Worm (Caenorhabditis elegans) whole organism, L2 larva: Measurements from ENCODE around the gene bgnt-1.5.

Source experiments
- C34F6.9 ChIP-seq: fragments of 150-350 bp; optimal IDR thresholded peaks from 2 replicates; lab custom pipeline; 2014; ENCODE audit warnings: missing biosample characterization, missing genetic modification characterization
- F13H6.1 ChIP-seq: sonication (generic microtip); optimal IDR thresholded peaks from 2 replicates; lab custom pipeline; 2016; ENCODE audit warnings: missing genetic modification characterization, missing compliant biosample characterization
- ZK546.5 ChIP-seq: sonication (generic microtip); optimal IDR thresholded peaks from 2 replicates; lab custom pipeline; 2017; ENCODE audit warnings: missing biosample characterization, missing genetic modification characterization
- alr-1 ChIP-seq: fragments of 150-350 bp; optimal IDR thresholded peaks from 2 replicates; lab custom pipeline; 2014; ENCODE audit warnings: missing biosample characterization, missing genetic modification characterization
- aly-2 ChIP-seq: fragments of 150-350 bp; optimal IDR thresholded peaks from 2 replicates; lab custom pipeline; 2014; ENCODE audit warnings: missing biosample characterization, missing genetic modification characterization
- ama-1 ChIP-seq: fragments of 150-350 bp; optimal IDR thresholded peaks from 2 replicates; lab custom pipeline; 2018; ENCODE audit warnings: inconsistent platforms
- blmp-1 ChIP-seq: sonication (generic microtip); optimal IDR thresholded peaks from 2 replicates; lab custom pipeline; 2017; ENCODE audit warnings: missing genetic modification characterization, mild to moderate bottlenecking, missing compliant biosample characterization, antibody characterized with exemption, moderate library complexity; ENCODE audit not compliant: insufficient read depth
- ceh-16 ChIP-seq: fragments of 150-350 bp; optimal IDR thresholded peaks from 2 replicates; lab custom pipeline; 2014; ENCODE audit warnings: missing biosample characterization, missing genetic modification characterization
- ceh-82 ChIP-seq: fragments of 150-350 bp; optimal IDR thresholded peaks from 2 replicates; lab custom pipeline; 2014; ENCODE audit warnings: missing biosample characterization, missing genetic modification characterization
- dmd-4 ChIP-seq: sonication (generic microtip); optimal IDR thresholded peaks from 2 replicates; lab custom pipeline; 2017; ENCODE audit warnings: missing biosample characterization, missing genetic modification characterization
- egl-27 ChIP-seq: sonication (generic microtip); optimal IDR thresholded peaks from 3 replicates; lab custom pipeline; 2017; ENCODE audit warnings: missing biosample characterization, missing genetic modification reagents, missing genetic modification characterization
- elt-1 ChIP-seq: fragments of 150-350 bp; optimal IDR thresholded peaks from 2 replicates; lab custom pipeline; 2014; ENCODE audit warnings: missing biosample characterization, missing genetic modification characterization
- elt-3 ChIP-seq: sonication (generic microtip); optimal IDR thresholded peaks from 2 replicates; lab custom pipeline; 2017; ENCODE audit warnings: missing biosample characterization, missing genetic modification characterization
- fos-1 ChIP-seq: fragments of 150-350 bp; optimal IDR thresholded peaks from 2 replicates; lab custom pipeline; 2014; ENCODE audit warnings: missing biosample characterization, missing genetic modification characterization
- gmeb-1 ChIP-seq: fragments of 150-350 bp; optimal IDR thresholded peaks from 2 replicates; lab custom pipeline; 2014; ENCODE audit warnings: missing biosample characterization, missing genetic modification characterization
- lin-11 ChIP-seq: fragments of 150-350 bp; sonication (generic microtip); optimal IDR thresholded peaks from 2 replicates; lab custom pipeline; 2014; ENCODE audit warnings: missing biosample characterization, missing genetic modification characterization, inconsistent platforms, mixed read lengths
- lin-13 ChIP-seq: fragments of 150-350 bp; optimal IDR thresholded peaks from 2 replicates; lab custom pipeline; 2014; ENCODE audit warnings: missing biosample characterization, missing genetic modification reagents, missing genetic modification characterization
- lin-39 ChIP-seq: fragments of 150-350 bp; optimal IDR thresholded peaks from 2 replicates; lab custom pipeline; 2014; ENCODE audit warnings: missing biosample characterization, missing genetic modification reagents, missing genetic modification characterization
- lsy-2 ChIP-seq, 2 experiments: fragments of 150-350 bp in 1 of 2; sonication (generic microtip) in 1 of 2; optimal IDR thresholded peaks; 2 replicates each; lab custom pipeline; 2014 to 2017; ENCODE audit warnings: missing biosample characterization in 2 of 2, missing genetic modification characterization in 2 of 2
- mab-5 ChIP-seq: fragments of 150-350 bp; optimal IDR thresholded peaks from 2 replicates; lab custom pipeline; 2014; ENCODE audit warnings: missing biosample characterization, missing genetic modification characterization
- mbf-1 ChIP-seq: sonication (generic microtip); optimal IDR thresholded peaks from 2 replicates; lab custom pipeline; 2017; ENCODE audit warnings: missing biosample characterization, missing genetic modification characterization
- mdl-1 ChIP-seq, 2 experiments: fragments of 150-350 bp in 1 of 2; sonication (generic microtip) in 1 of 2; optimal IDR thresholded peaks; 2 replicates each; lab custom pipeline; 2017; ENCODE audit warnings: missing biosample characterization in 2 of 2, missing genetic modification characterization in 2 of 2
- nhr-10 ChIP-seq: sonication (generic microtip); optimal IDR thresholded peaks from 2 replicates; lab custom pipeline; 2017; ENCODE audit warnings: missing biosample characterization, missing genetic modification characterization
- nhr-11 ChIP-seq: fragments of 150-350 bp; optimal IDR thresholded peaks from 2 replicates; lab custom pipeline; 2014; ENCODE audit warnings: missing biosample characterization, missing genetic modification characterization
- nhr-129 ChIP-seq: fragments of 150-350 bp; optimal IDR thresholded peaks from 2 replicates; lab custom pipeline; 2014; ENCODE audit warnings: missing biosample characterization, missing genetic modification characterization
- nhr-21 ChIP-seq: fragments of 150-350 bp; optimal IDR thresholded peaks from 2 replicates; lab custom pipeline; 2014; ENCODE audit warnings: missing biosample characterization, missing genetic modification characterization
- nhr-6 ChIP-seq: fragments of 150-350 bp; optimal IDR thresholded peaks from 2 replicates; lab custom pipeline; 2014; ENCODE audit warnings: missing biosample characterization, missing genetic modification characterization
- nhr-77 ChIP-seq: fragments of 150-350 bp; optimal IDR thresholded peaks from 2 replicates; lab custom pipeline; 2014; ENCODE audit warnings: missing biosample characterization, missing genetic modification characterization
- peb-1 ChIP-seq: fragments of 150-350 bp; optimal IDR thresholded peaks from 2 replicates; lab custom pipeline; 2014; ENCODE audit warnings: missing biosample characterization, missing genetic modification characterization
- skn-1 ChIP-seq: sonication (generic microtip); optimal IDR thresholded peaks from 2 replicates; lab custom pipeline; 2017; ENCODE audit warnings: missing biosample characterization, missing genetic modification characterization
- sma-3 ChIP-seq: sonication (generic microtip); optimal IDR thresholded peaks from 2 replicates; lab custom pipeline; 2016; ENCODE audit warnings: missing genetic modification reagents, missing genetic modification characterization, missing compliant biosample characterization
- sma-9 ChIP-seq, 2 experiments: fragments of 150-350 bp in 1 of 2; sonication (generic microtip) in 1 of 2; optimal IDR thresholded peaks; 2 replicates each; lab custom pipeline; 2014 to 2016; ENCODE audit warnings: missing genetic modification characterization in 2 of 2, mild to moderate bottlenecking in 1 of 2, missing biosample characterization in 1 of 2, missing compliant biosample characterization in 1 of 2, missing genetic modification reagents in 1 of 2, moderate library complexity in 1 of 2
- snpc-4 ChIP-seq: fragments of 150-350 bp; optimal IDR thresholded peaks from 2 replicates; lab custom pipeline; 2014; ENCODE audit warnings: missing biosample characterization, missing genetic modification characterization
- unc-39 ChIP-seq: fragments of 150-350 bp; optimal IDR thresholded peaks from 2 replicates; lab custom pipeline; 2014; ENCODE audit warnings: missing biosample characterization, missing genetic modification characterization
- unc-55 ChIP-seq: fragments of 150-350 bp; sonication (generic microtip); optimal IDR thresholded peaks from 3 replicates; lab custom pipeline; 2014; ENCODE audit warnings: missing biosample characterization, missing genetic modification reagents, missing genetic modification characterization
- zag-1 ChIP-seq: fragments of 150-350 bp; optimal IDR thresholded peaks from 2 replicates; lab custom pipeline; 2014; ENCODE audit warnings: missing biosample characterization, missing genetic modification characterization
- ztf-1 ChIP-seq: fragments of 200-800 bp; sonication (Bioruptor generic); conservative IDR thresholded peaks from 2 replicates; pipeline ENCODE4 v1.3.6; 2022; ENCODE audit warnings: missing genetic modification characterization, missing compliant biosample characterization
- ztf-11 ChIP-seq: sonication (generic microtip); optimal IDR thresholded peaks from 2 replicates; lab custom pipeline; 2017; ENCODE audit warnings: missing biosample characterization, missing genetic modification characterization
- ztf-4 ChIP-seq: fragments of 150-350 bp; optimal IDR thresholded peaks from 2 replicates; lab custom pipeline; 2014; ENCODE audit warnings: missing biosample characterization, missing genetic modification characterization

The bgnt-1.5 gene

DNA sequence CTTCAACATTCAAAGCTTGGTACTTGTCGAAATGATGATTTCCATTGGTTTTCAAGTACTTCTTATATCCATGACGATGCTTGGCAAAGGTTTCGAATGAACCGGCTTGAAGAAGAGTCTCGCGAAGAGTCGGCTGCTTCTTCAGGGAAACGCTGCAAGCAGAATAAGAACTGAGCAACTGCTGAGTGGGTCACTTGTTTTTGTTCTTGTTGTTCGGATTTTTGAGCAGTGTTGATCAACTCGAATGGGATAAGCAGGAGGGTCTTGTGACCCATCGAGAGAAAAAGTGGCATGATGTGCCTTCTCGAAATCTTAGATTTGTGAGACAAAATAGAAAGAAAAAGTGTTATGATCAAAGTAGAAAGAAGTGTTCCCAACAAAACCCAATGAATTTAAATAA, 11.6 kb downstream of the bgnt-1.5 start:
- TF ChIP-seq nhr-129 (tag; lab: Kevin White, UChicago) (peak; percentile 52), F13H6.1 (tag; lab: Kevin White, UChicago) (peak; percentile 43), ztf-4 (tag; lab: Kevin White, UChicago) (peak; percentile 11), alr-1 (tag; lab: Kevin White, UChicago) (no peak), fos-1 (tag; lab: Kevin White, UChicago) (no peak), ztf-11 (tag; lab: Kevin White, UChicago) (no peak), dmd-4 (tag; lab: Kevin White, UChicago) (no peak), egl-27 (tag; lab: Kevin White, UChicago) (no peak), C34F6.9 (tag; lab: Kevin White, UChicago) (peak; percentile 9), ceh-82 (no peak), nhr-77 (tag; lab: Kevin White, UChicago) (no peak), zag-1 (no peak), sma-9 (GFP tag; optimal IDR thresholded peaks at IDR 0.05; lab: Kevin White, UChicago) (peak; percentile 27), sma-9 (tag; optimal IDR thresholded peaks at IDR 0.05; lab: Kevin White, UChicago) (no peak), ama-1 (lab: Kevin White, UChicago) (no peak), nhr-6 (tag; lab: Kevin White, UChicago) (no peak), snpc-4 (peak; percentile 86), skn-1 (no peak), lsy-2 (tag; optimal IDR thresholded peaks at IDR 0.05; lab: Kevin White, UChicago) (no peak), gmeb-1 (no peak), ztf-1 (GFP tag; lab: Robert Waterston, UW) (no peak), blmp-1 (tag; lab: Kevin White, UChicago) (no peak), lin-13 (no peak), elt-1 (tag; lab: Kevin White, UChicago) (no peak)

DNA sequence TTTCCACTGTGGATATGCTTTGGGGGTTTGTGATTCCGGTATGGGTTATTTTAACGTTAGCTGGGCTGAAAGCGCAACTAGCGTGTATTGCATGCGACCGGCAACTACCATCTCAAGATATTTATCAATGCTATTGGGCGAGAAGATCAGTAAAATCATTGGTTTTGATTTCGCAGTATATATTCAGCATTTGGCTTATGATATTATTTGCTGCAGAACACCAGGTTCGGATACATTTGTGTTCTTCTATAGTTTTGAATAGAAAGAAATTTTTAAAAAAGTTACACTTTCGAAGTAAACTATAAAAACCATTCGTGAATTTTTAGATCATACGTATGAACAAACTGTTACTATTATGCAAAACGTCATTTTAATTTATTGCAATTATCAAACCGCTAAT, 14.2 kb downstream of the bgnt-1.5 start:
- TF ChIP-seq ZK546.5 (tag; lab: Kevin White, UChicago), result no peak
- TF ChIP-seq blmp-1 (tag; lab: Kevin White, UChicago), result no peak
- TF ChIP-seq lin-39 (tag; lab: Kevin White, UChicago), result no peak
- no peak for TF ChIP-seq egl-27 (tag; lab: Kevin White, UChicago)
- no peak for TF ChIP-seq elt-3
- TF ChIP-seq lin-11 (tag; lab: Kevin White, UChicago), result no peak
- TF ChIP-seq ztf-1 (GFP tag; lab: Robert Waterston, UW), result no peak
- no peak for TF ChIP-seq nhr-129 (tag; lab: Kevin White, UChicago)
- no peak for TF ChIP-seq nhr-11 (tag; lab: Kevin White, UChicago)
- TF ChIP-seq nhr-10 (tag; lab: Kevin White, UChicago), result no peak
- TF ChIP-seq C34F6.9 (tag; lab: Kevin White, UChicago), result no peak
- no peak for TF ChIP-seq fos-1 (tag; lab: Kevin White, UChicago)

DNA sequence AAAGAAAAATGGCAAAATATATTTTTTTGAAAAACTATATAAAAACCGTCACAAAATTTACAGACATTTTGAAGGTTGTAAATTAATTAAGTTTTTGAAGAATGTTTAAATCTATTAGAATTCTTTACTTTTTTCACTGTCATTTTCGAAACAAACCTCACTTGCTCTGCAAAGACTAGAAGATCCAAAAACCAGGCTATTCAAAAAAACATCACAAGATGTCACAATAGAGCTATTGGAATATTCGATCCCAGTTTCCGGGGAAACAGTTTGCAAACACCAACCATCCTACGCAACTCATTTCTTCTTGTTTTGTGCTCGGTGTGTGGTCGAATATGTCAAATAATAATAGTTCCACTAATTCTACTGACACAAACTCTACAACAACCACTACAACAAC, 15.4 kb downstream of the bgnt-1.5 start, which contains the start of gene R12H7.4:
R12H7.4 (plus strand) TSS at position 301 of the 400 bp plus-strand sequence.
- TF ChIP-seq nhr-21 (tag; lab: Kevin White, UChicago) (no peak), ceh-16 (no peak), ZK546.5 (tag; lab: Kevin White, UChicago) (no peak), lin-11 (tag; lab: Kevin White, UChicago) (no peak), sma-3 (GFP tag; lab: Kevin White, UChicago) (no peak), sma-9 (GFP tag; optimal IDR thresholded peaks at IDR 0.05; lab: Kevin White, UChicago) (no peak), sma-9 (tag; optimal IDR thresholded peaks at IDR 0.05; lab: Kevin White, UChicago) (no peak), lsy-2 (tag; optimal IDR thresholded peaks at IDR 0.05; lab: Kevin White, UChicago) (no peak)

DNA sequence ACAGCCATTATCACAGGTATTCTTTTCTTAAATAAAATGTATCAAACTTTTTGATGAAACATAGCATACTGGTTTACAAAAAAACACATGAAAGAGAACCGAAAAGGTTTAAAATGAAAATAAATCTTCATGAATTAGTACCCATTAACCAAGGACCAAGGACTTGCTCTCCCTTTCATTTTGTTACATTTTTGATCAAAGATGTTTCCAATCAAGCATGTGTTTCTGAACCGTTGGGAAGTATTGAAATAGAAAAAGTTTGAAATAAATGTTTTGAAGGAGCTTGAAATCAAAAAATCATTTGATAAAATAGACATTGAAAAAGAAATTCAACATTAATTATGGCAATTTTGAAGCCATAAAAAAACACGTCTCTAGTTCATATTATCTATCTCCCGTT, 19.6 kb downstream of the bgnt-1.5 start:
- no peak for TF ChIP-seq F13H6.1 (tag; lab: Kevin White, UChicago)
- no peak for TF ChIP-seq lin-11 (tag; lab: Kevin White, UChicago)
- TF ChIP-seq nhr-77 (tag; lab: Kevin White, UChicago), result no peak
- no peak for TF ChIP-seq aly-2 (tag; lab: Kevin White, UChicago)
- no peak for TF ChIP-seq sma-9 (GFP tag; optimal IDR thresholded peaks at IDR 0.05; lab: Kevin White, UChicago)
- TF ChIP-seq sma-9 (tag; optimal IDR thresholded peaks at IDR 0.05; lab: Kevin White, UChicago), result no peak
- no peak for TF ChIP-seq lsy-2 (tag; optimal IDR thresholded peaks at IDR 0.05; lab: Kevin White, UChicago)

DNA sequence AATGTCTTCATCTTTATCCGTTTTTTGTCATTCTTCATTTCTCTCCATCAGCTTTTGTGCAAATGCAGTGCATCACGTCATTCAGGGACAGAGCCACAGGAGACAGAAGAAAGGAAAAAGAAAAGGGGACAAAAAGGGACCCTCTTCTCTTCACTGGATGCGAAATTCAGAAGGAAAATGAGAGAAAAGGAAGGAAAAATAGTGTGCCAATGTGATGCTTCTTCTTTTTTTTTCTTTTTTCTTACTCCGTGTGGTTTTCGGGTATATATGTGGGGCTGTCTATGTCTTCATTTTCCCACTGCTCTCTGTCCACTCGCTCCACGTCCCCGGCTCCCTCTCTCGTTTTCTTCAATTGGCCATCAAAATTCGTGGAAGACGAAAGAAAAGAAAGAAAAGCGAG, 21.7 kb downstream of the bgnt-1.5 start:
- TF ChIP-seq gmeb-1 (no peak), ceh-16 (no peak), nhr-21 (tag; lab: Kevin White, UChicago) (no peak), egl-27 (tag; lab: Kevin White, UChicago) (no peak), dmd-4 (tag; lab: Kevin White, UChicago) (no peak), lsy-2 (tag; optimal IDR thresholded peaks at IDR 0.05; lab: Kevin White, UChicago) (peak; percentile 4 to 67), peb-1 (no peak), zag-1 (peak; percentile 89), ztf-4 (tag; lab: Kevin White, UChicago) (no peak), C34F6.9 (tag; lab: Kevin White, UChicago) (peak; percentile 68), mdl-1 (tag; optimal IDR thresholded peaks at IDR 0.05; lab: Kevin White, UChicago) (peak in 1 of 2 experiments; percentile 45), lin-13 (no peak), mab-5 (no peak), ZK546.5 (tag; lab: Kevin White, UChicago) (no peak), F13H6.1 (tag; lab: Kevin White, UChicago) (peak; percentile 68), blmp-1 (tag; lab: Kevin White, UChicago) (no peak), sma-3 (GFP tag; lab: Kevin White, UChicago) (no peak), unc-39 (tag; lab: Kevin White, UChicago) (no peak), nhr-77 (tag; lab: Kevin White, UChicago) (no peak), lin-39 (tag; lab: Kevin White, UChicago) (peak; percentile 31), unc-55 (GFP tag; lab: Kevin White, UChicago) (peak; percentile 77), skn-1 (no peak), sma-9 (GFP tag; optimal IDR thresholded peaks at IDR 0.05; lab: Kevin White, UChicago) (peak; percentile 71), sma-9 (tag; optimal IDR thresholded peaks at IDR 0.05; lab: Kevin White, UChicago) (no peak), nhr-11 (tag; lab: Kevin White, UChicago) (no peak), mbf-1 (tag; lab: Kevin White, UChicago) (no peak), lin-11 (tag; lab: Kevin White, UChicago) (peak; percentile 4), ceh-82 (no peak)
